Fruit fly (Drosophila melanogaster) Kc167 (cell line): ENCODE results near the gene Miga.

Source experiments
- Myc ChIP-seq: fragments of >200 bp; optimal IDR thresholded peaks from 2 replicates; lab custom pipeline; 2017; ENCODE audit warnings: missing external identifiers
- insv ChIP-seq: fragments of >200 bp; optimal IDR thresholded peaks from 3 replicates; lab custom pipeline; 2018; ENCODE audit warnings: missing external identifiers
- psq ChIP-seq: fragments of >200 bp; optimal IDR thresholded peaks from 2 replicates; lab custom pipeline; 2017; ENCODE audit warnings: missing external identifiers
- ttk ChIP-seq: sonication (Bioruptor generic); optimal IDR thresholded peaks from 2 replicates; lab custom pipeline; 2017; ENCODE audit warnings: missing external identifiers

dm6 chrX:8469606-8470005, 32.0 kb upstream of the Miga start:
- no peak for TF ChIP-seq ttk (lab: Kevin White, UChicago)
- no peak for TF ChIP-seq psq
- TF ChIP-seq insv, result no peak
- no peak for TF ChIP-seq Myc (lab: Kevin White, UChicago)
